Fruit fly (Drosophila melanogaster): Measurements from ENCODE around the gene Caper.

DNA sequence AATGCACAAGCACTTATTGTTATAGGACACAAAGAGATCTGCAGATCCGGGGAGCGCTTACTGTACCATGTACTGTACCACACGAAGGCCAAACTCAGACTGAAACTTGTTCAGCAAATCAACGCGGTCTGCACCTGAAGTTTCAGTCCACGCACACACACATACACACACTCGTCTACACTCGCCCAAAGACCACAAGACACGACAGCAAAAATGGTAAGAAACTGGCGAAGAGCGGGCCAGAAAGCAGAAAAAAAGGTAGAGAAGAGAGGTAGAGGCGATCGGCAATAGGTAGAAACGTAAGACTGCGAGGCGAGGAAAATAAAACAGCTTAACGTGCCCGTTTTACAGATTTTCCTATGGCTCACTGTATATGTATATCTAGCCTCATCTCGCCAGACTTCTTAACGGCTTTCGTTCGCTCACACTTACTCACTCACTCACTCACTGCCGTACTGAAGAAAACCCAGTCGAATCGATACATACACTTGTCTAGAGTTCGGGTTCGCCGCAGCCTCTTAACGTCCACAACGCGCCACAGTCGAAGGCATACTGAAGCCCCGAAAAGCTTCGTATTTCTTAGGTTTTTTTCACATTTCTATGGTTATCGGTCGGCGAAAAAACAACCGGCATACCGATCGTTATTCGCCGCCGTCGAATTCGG lies 22.6 kb upstream of the Caper start, which contains the start of gene uif:
- TF ChIP-seq CG14711 (tag; optimal IDR thresholded peaks at IDR 0.05) (no peak), CG12768 (GFP tag; optimal IDR thresholded peaks at IDR 0.05) (no peak), Hr96 (GFP tag; optimal IDR thresholded peaks at IDR 0.05) (no peak), toe (GFP tag; optimal IDR thresholded peaks at IDR 0.05) (no peak), bab1 (GFP tag; optimal IDR thresholded peaks at IDR 0.05) (no peak), cic (GFP tag; optimal IDR thresholded peaks at IDR 0.05) (no peak)
